Fruit fly (Drosophila melanogaster) whole organism, embryonic: ENCODE results near the gene CG46439.
A peak's percentile ranks its signal among the peaks of the same experiment; 100 is the strongest.

Experiments used
- ATbp ChIP-seq: fragments of 200-800 bp; sonication (Bioruptor generic); optimal IDR thresholded peaks from 2 replicates; lab custom pipeline; 2017; ENCODE audit warnings: missing biosample characterization, mild to moderate bottlenecking, missing genetic modification characterization, missing genetic modification reagents
- Atf-2 ChIP-seq: fragments of 200-800 bp; sonication (Bioruptor generic); optimal IDR thresholded peaks from 2 replicates; lab custom pipeline; 2016; ENCODE audit warnings: missing biosample characterization, missing genetic modification characterization
- C15 ChIP-seq: fragments of 200-800 bp; sonication (Bioruptor generic); IDR thresholded peaks from 3 replicates; pipeline ENCODE4 v1.3.6; 2022; ENCODE audit warnings: missing biosample characterization, missing genetic modification characterization
- CG10431 ChIP-seq: fragments of 200-800 bp; sonication (Bioruptor generic); optimal IDR thresholded peaks from 3 replicates; lab custom pipeline; 2018; ENCODE audit warnings: missing biosample characterization, mild to moderate bottlenecking, missing genetic modification characterization
- CG10979 ChIP-seq: fragments of 200-800 bp; sonication (Bioruptor generic); optimal IDR thresholded peaks from 2 replicates; lab custom pipeline; 2018; ENCODE audit warnings: missing biosample characterization, mild to moderate bottlenecking, missing genetic modification characterization, moderate library complexity
- CG11695 ChIP-seq: fragments of 200-800 bp; sonication (Bioruptor generic); IDR thresholded peaks from 3 replicates; pipeline ENCODE4 v1.3.6; 2022; ENCODE audit warnings: missing biosample characterization, missing genetic modification characterization
- CG1233 ChIP-seq: fragments of 200-800 bp; sonication (Bioruptor generic); optimal IDR thresholded peaks from 4 replicates; lab custom pipeline; 2018; ENCODE audit warnings: missing biosample characterization, mild to moderate bottlenecking, missing genetic modification characterization
- CG13424 ChIP-seq: fragments of 200-800 bp; sonication (Bioruptor generic); optimal IDR thresholded peaks from 2 replicates; lab custom pipeline; 2019; ENCODE audit warnings: missing biosample characterization, mild to moderate bottlenecking, missing genetic modification characterization, moderate library complexity
- CG17186 ChIP-seq: fragments of 200-800 bp; sonication (Bioruptor generic); optimal IDR thresholded peaks from 3 replicates; lab custom pipeline; 2017; ENCODE audit warnings: missing biosample characterization, missing genetic modification reagents, missing genetic modification characterization
- CG18262 ChIP-seq: fragments of 200-800 bp; optimal IDR thresholded peaks from 3 replicates; lab custom pipeline; 2019; ENCODE audit warnings: missing biosample characterization, mild to moderate bottlenecking, missing genetic modification characterization, moderate library complexity
- CG18764 ChIP-seq: fragments of 200-800 bp; sonication (Bioruptor generic); optimal IDR thresholded peaks from 3 replicates; lab custom pipeline; 2016; ENCODE audit warnings: missing biosample characterization, missing genetic modification characterization
- CG2116 ChIP-seq: fragments of 200-800 bp; sonication (Bioruptor generic); optimal IDR thresholded peaks from 3 replicates; lab custom pipeline; 2018; ENCODE audit warnings: missing biosample characterization, mild to moderate bottlenecking, missing genetic modification characterization
- CG2875 ChIP-seq: fragments of 200-800 bp; sonication (Bioruptor generic); optimal IDR thresholded peaks from 2 replicates; lab custom pipeline; 2017; ENCODE audit warnings: missing biosample characterization, mild to moderate bottlenecking, missing genetic modification characterization, missing genetic modification reagents
- CG3065 ChIP-seq: fragments of 200-800 bp; sonication (Bioruptor generic); optimal IDR thresholded peaks from 2 replicates; lab custom pipeline; 2016; ENCODE audit warnings: missing biosample characterization, missing genetic modification characterization
- CG31224 ChIP-seq: fragments of 200-800 bp; sonication (Bioruptor generic); IDR thresholded peaks from 2 replicates; pipeline ENCODE4 v1.3.6; 2022; ENCODE audit warnings: missing biosample characterization, missing genetic modification characterization
- CG32532 ChIP-seq: fragments of 200-800 bp; sonication (Bioruptor generic); IDR thresholded peaks from 2 replicates; pipeline ENCODE4 v1.3.6; 2022; ENCODE audit warnings: missing biosample characterization, missing genetic modification characterization
- CG3407 ChIP-seq: fragments of 200-800 bp; sonication (Bioruptor generic); optimal IDR thresholded peaks from 2 replicates; lab custom pipeline; 2018; ENCODE audit warnings: missing biosample characterization, mild to moderate bottlenecking, missing genetic modification characterization
- CG3838 ChIP-seq: fragments of 200-800 bp; sonication (Bioruptor generic); optimal IDR thresholded peaks from 3 replicates; lab custom pipeline; 2016; ENCODE audit warnings: missing biosample characterization, missing genetic modification characterization
- CG4424 ChIP-seq: fragments of 200-800 bp; sonication (Bioruptor generic); optimal IDR thresholded peaks from 3 replicates; lab custom pipeline; 2016; ENCODE audit warnings: missing biosample characterization, missing genetic modification characterization
- CG5180 ChIP-seq: fragments of 200-800 bp; sonication (Bioruptor generic); optimal IDR thresholded peaks from 3 replicates; lab custom pipeline; 2017; ENCODE audit warnings: missing biosample characterization, missing genetic modification characterization, mild to moderate bottlenecking, moderate library complexity, missing genetic modification reagents
- CG6272 ChIP-seq: fragments of 200-800 bp; sonication (Bioruptor generic); IDR thresholded peaks from 2 replicates; pipeline ENCODE4 v1.3.6; 2022; ENCODE audit warnings: missing biosample characterization, missing genetic modification characterization
- CG6813 ChIP-seq: fragments of 200-800 bp; sonication (Bioruptor generic); optimal IDR thresholded peaks from 2 replicates; lab custom pipeline; 2017; ENCODE audit warnings: missing biosample characterization, missing genetic modification characterization, mild to moderate bottlenecking, moderate library complexity, missing genetic modification reagents
- CoRest ChIP-seq: fragments of 200-800 bp; sonication (Bioruptor generic); optimal IDR thresholded peaks from 3 replicates; lab custom pipeline; 2018; ENCODE audit warnings: missing biosample characterization, mild to moderate bottlenecking, missing genetic modification characterization, moderate library complexity
- D19A ChIP-seq: fragments of 200-800 bp; optimal IDR thresholded peaks from 3 replicates; lab custom pipeline; 2019; ENCODE audit warnings: missing biosample characterization, mild to moderate bottlenecking, missing genetic modification characterization, moderate library complexity
- Dek ChIP-seq: fragments of 200-800 bp; sonication (Bioruptor generic); optimal IDR thresholded peaks from 3 replicates; lab custom pipeline; 2019; ENCODE audit warnings: missing biosample characterization, mild to moderate bottlenecking, missing genetic modification characterization, moderate library complexity
- Hand ChIP-seq: fragments of 200-800 bp; sonication (Bioruptor generic); optimal IDR thresholded peaks from 2 replicates; lab custom pipeline; 2017; ENCODE audit warnings: mild to moderate bottlenecking, missing biosample characterization, missing genetic modification reagents, missing genetic modification characterization
- Hmr ChIP-seq: fragments of 200-800 bp; sonication (Bioruptor generic); optimal IDR thresholded peaks from 3 replicates; lab custom pipeline; 2017; ENCODE audit warnings: mild to moderate bottlenecking, missing biosample characterization, missing genetic modification reagents, missing genetic modification characterization
- Hr51 ChIP-seq, 2 experiments: fragments of 200-800 bp; sonication (Bioruptor generic); optimal IDR thresholded peaks; 2 replicates in 1 of 2; 3 replicates in 1 of 2; lab custom pipeline; 2016 to 2018; ENCODE audit warnings: missing biosample characterization in 2 of 2, missing genetic modification characterization in 2 of 2, mild to moderate bottlenecking in 1 of 2, moderate library complexity in 1 of 2
- MESR4 ChIP-seq: fragments of 200-800 bp; sonication (Bioruptor generic); optimal IDR thresholded peaks from 2 replicates; lab custom pipeline; 2018; ENCODE audit warnings: missing biosample characterization, mild to moderate bottlenecking, missing genetic modification characterization, moderate library complexity
- Max ChIP-seq: fragments of 200-800 bp; sonication (Bioruptor generic); optimal IDR thresholded peaks from 2 replicates; lab custom pipeline; 2016; ENCODE audit warnings: missing biosample characterization, mild to moderate bottlenecking, missing genetic modification characterization
- Meics ChIP-seq: fragments of 200-800 bp; sonication (Bioruptor generic); optimal IDR thresholded peaks from 2 replicates; lab custom pipeline; 2017; ENCODE audit warnings: missing biosample characterization, mild to moderate bottlenecking, missing genetic modification characterization
- Optix ChIP-seq: fragments of 200-800 bp; sonication (Bioruptor generic); IDR thresholded peaks from 3 replicates; pipeline ENCODE4 v1.3.6; 2022; ENCODE audit warnings: missing biosample characterization, missing genetic modification characterization
- Taf1 ChIP-seq: fragments of 200-800 bp; sonication (Bioruptor generic); IDR thresholded peaks from 2 replicates; pipeline ENCODE4 v1.3.6; 2022; ENCODE audit warnings: missing biosample characterization, missing genetic modification characterization
- Vsx1 ChIP-seq: fragments of 200-800 bp; sonication (Bioruptor generic); optimal IDR thresholded peaks from 2 replicates; lab custom pipeline; 2017; ENCODE audit warnings: missing biosample characterization, mild to moderate bottlenecking, missing genetic modification characterization, missing genetic modification reagents
- aop ChIP-seq: fragments of 200-800 bp; sonication (Bioruptor generic); IDR thresholded peaks from 2 replicates; pipeline ENCODE4 v1.3.6; 2022; ENCODE audit warnings: missing biosample characterization, missing genetic modification characterization
- ara ChIP-seq: fragments of 200-800 bp; sonication (Bioruptor generic); IDR thresholded peaks from 2 replicates; pipeline ENCODE4 v1.3.6; 2022; ENCODE audit warnings: missing biosample characterization, missing genetic modification characterization
- ato ChIP-seq: fragments of 200-800 bp; sonication (Bioruptor generic); IDR thresholded peaks from 2 replicates; pipeline ENCODE4 v1.3.6; 2022; ENCODE audit warnings: missing biosample characterization, missing genetic modification characterization; ENCODE audit not compliant: partially characterized antibody
- bsh ChIP-seq, 2 experiments: fragments of 200-800 bp; sonication (Bioruptor generic); optimal IDR thresholded peaks; 2 replicates each; lab custom pipeline; 2017 to 2018; ENCODE audit warnings: mild to moderate bottlenecking in 2 of 2, missing biosample characterization in 2 of 2, missing genetic modification characterization in 2 of 2, moderate library complexity in 1 of 2
- fd96Cb ChIP-seq: fragments of 200-800 bp; sonication (Bioruptor generic); optimal IDR thresholded peaks from 2 replicates; lab custom pipeline; 2018; ENCODE audit warnings: missing biosample characterization, mild to moderate bottlenecking, missing genetic modification characterization, moderate library complexity
- hbn ChIP-seq: fragments of 200-800 bp; sonication (Bioruptor generic); IDR thresholded peaks from 2 replicates; pipeline ENCODE4 v1.3.6; 2022; ENCODE audit warnings: missing biosample characterization, missing genetic modification characterization; ENCODE audit not compliant: partially characterized antibody
- knrl ChIP-seq: fragments of 200-800 bp; sonication (Bioruptor generic); IDR thresholded peaks from 3 replicates; pipeline ENCODE4 v1.3.6; 2022; ENCODE audit warnings: missing biosample characterization, missing genetic modification characterization; ENCODE audit not compliant: partially characterized antibody
- odd ChIP-seq: fragments of 200-800 bp; sonication (Bioruptor generic); optimal IDR thresholded peaks from 2 replicates; lab custom pipeline; 2017; ENCODE audit warnings: missing biosample characterization, mild to moderate bottlenecking, missing genetic modification characterization
- peb ChIP-seq: fragments of 200-800 bp; sonication (Bioruptor generic); IDR thresholded peaks from 2 replicates; pipeline ENCODE4 v1.3.6; 2022; ENCODE audit warnings: missing biosample characterization, missing genetic modification characterization
- pho ChIP-seq: fragments of 200-800 bp; sonication (Bioruptor generic); optimal IDR thresholded peaks from 2 replicates; lab custom pipeline; 2016; ENCODE audit warnings: missing biosample characterization, missing genetic modification characterization
- schlank ChIP-seq: fragments of 200-800 bp; sonication (Bioruptor generic); optimal IDR thresholded peaks from 2 replicates; lab custom pipeline; 2018; ENCODE audit warnings: missing biosample characterization, mild to moderate bottlenecking, missing genetic modification characterization
- sob ChIP-seq: fragments of 200-800 bp; sonication (Bioruptor generic); IDR thresholded peaks from 2 replicates; pipeline ENCODE4 v1.3.6; 2022; ENCODE audit warnings: missing biosample characterization, missing genetic modification characterization
- stc ChIP-seq: fragments of 200-800 bp; sonication (Bioruptor generic); IDR thresholded peaks from 2 replicates; pipeline ENCODE4 v1.3.6; 2022; ENCODE audit warnings: missing biosample characterization, missing genetic modification characterization
- tap ChIP-seq: fragments of 200-800 bp; optimal IDR thresholded peaks from 3 replicates; lab custom pipeline; 2019; ENCODE audit warnings: missing biosample characterization, mild to moderate bottlenecking, missing genetic modification characterization, moderate library complexity

The CG46439 gene

dm6 chr3L:11107935-11108334 lies 11.9 kb upstream of the CG46439 start, which contains the start of gene CG12522:
CG12522 (plus strand) TSS chr3L:11108235.
- no peak for TF ChIP-seq CG18262 (tag; lab: Kevin White, UChicago)
- no peak for TF ChIP-seq CG2116 (GFP tag; lab: Kevin White, UChicago)
- no peak for TF ChIP-seq D19A (tag; lab: Kevin White, UChicago)
- TF ChIP-seq Meics (GFP tag; lab: Kevin White, UChicago): no peak
- no peak for TF ChIP-seq CoRest
- TF ChIP-seq odd (GFP tag; lab: Kevin White, UChicago): no peak
- TF ChIP-seq stc (GFP tag; lab: Robert Waterston, UW): no peak
- no peak for TF ChIP-seq CG3065 (GFP tag; lab: Kevin White, UChicago)
- TF ChIP-seq Taf1 (GFP tag; lab: Robert Waterston, UW): no peak
- no peak for TF ChIP-seq ato

DNA sequence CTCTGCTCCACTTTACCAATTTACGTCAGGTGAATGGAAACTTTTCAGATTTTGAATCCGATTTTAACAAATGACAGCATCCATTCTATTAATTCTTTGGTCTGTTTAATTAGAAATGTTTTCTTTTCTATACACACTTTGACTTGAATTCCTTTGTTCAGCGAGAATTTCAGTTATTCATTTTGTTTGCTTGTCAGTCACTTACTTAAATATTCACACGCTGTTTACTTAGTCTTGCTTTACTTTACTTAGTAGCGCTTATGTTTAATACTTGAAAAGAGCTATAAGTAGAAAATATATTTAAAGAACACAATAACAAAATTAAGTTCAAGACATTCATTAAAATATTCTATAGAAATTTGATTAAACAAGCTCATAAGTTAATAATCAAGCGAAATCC lies 11.4 kb upstream of the CG46439 start, which contains the start of gene CG32073:
TSS of gene CG32073 (minus strand) at position 151 of the 400 bp plus-strand sequence.
- TF ChIP-seq CG31224 (GFP tag; lab: Robert Waterston, UW) (no peak), CG6272 (GFP tag; lab: Robert Waterston, UW) (no peak), peb (GFP tag; lab: Robert Waterston, UW) (no peak), Dek (tag; lab: Kevin White, UChicago) (peak; percentile 17), ATbp (GFP tag; lab: Kevin White, UChicago) (peak; percentile 51), ara (GFP tag; lab: Robert Waterston, UW) (no peak), CG3407 (GFP tag; lab: Kevin White, UChicago) (peak; percentile 26), CG17186 (no peak), sob (GFP tag; lab: Robert Waterston, UW) (peak; percentile 40; the same call in 1 of the 2 replicates), CG4424 (GFP tag; lab: Kevin White, UChicago) (peak; percentile 40), Atf-2 (GFP tag; lab: Kevin White, UChicago) (no peak), hbn (GFP tag; lab: Robert Waterston, UW) (no peak), MESR4 (no peak), stc (GFP tag; lab: Robert Waterston, UW) (no peak), CG1233 (GFP tag; lab: Kevin White, UChicago) (no peak), ato (no peak), aop (GFP tag; lab: Robert Waterston, UW) (no peak), C15 (GFP tag; lab: Robert Waterston, UW) (peak; percentile 22; the same call in 1 of the 3 replicates), CG6813 (GFP tag; lab: Kevin White, UChicago) (peak; percentile 55), CG10431 (GFP tag; lab: Kevin White, UChicago) (no peak), CG32532 (no peak), pho (GFP tag; lab: Kevin White, UChicago) (no peak), D19A (tag; lab: Kevin White, UChicago) (peak; percentile 48), CG13424 (tag; lab: Kevin White, UChicago) (no peak), CG11695 (GFP tag; lab: Robert Waterston, UW) (0 out of 3 replicates have a peak, but pooled peaks have one; percentile 20), Max (GFP tag; lab: Kevin White, UChicago) (peak; percentile 35), bsh (GFP tag; optimal IDR thresholded peaks at IDR 0.05; lab: Kevin White, UChicago) (no peak), Vsx1 (GFP tag; lab: Kevin White, UChicago) (peak; percentile 67), Hr51 (GFP tag; optimal IDR thresholded peaks at IDR 0.05; lab: Kevin White, UChicago) (no peak), tap (tag; lab: Kevin White, UChicago) (peak; percentile 36), Hand (GFP tag; lab: Kevin White, UChicago) (no peak), CG10979 (peak; percentile 33), Meics (GFP tag; lab: Kevin White, UChicago) (peak; percentile 17), fd96Cb (tag; lab: Kevin White, UChicago) (peak; percentile 28), CG3838 (no peak), schlank (tag; lab: Kevin White, UChicago) (peak; percentile 33), Hmr (GFP tag; lab: Kevin White, UChicago) (no peak), knrl (no peak), CG5180 (GFP tag; lab: Kevin White, UChicago) (peak; percentile 42), CG2875 (peak; percentile 29), CG18764 (peak; percentile 75), Optix (GFP tag; lab: Robert Waterston, UW) (no peak)
